Worm (Caenorhabditis elegans) whole organism, L4 larva: ENCODE measurements around the gene nlp-45.

ENCODE experiments used
- F26F4.8 ChIP-seq: fragments of 200-800 bp; sonication (Bioruptor generic); conservative IDR thresholded peaks from 2 replicates; pipeline ENCODE4 v1.3.6; 2022; ENCODE audit warnings: missing genetic modification characterization, missing compliant biosample characterization
- F44E2.7 ChIP-seq: fragments of 200-800 bp; sonication (Bioruptor generic); IDR thresholded peaks from 2 replicates; pipeline ENCODE4 v2.1.2; 2022; ENCODE audit warnings: missing genetic modification characterization, missing compliant biosample characterization
- T26A8.4 ChIP-seq: fragments of 200-800 bp; sonication (Bioruptor generic); IDR thresholded peaks from 2 replicates; pipeline ENCODE4 v1.3.6; 2022; ENCODE audit warnings: missing genetic modification characterization, missing compliant biosample characterization
- Y105C5A.15 ChIP-seq: fragments of 200-800 bp; sonication (Bioruptor generic); IDR thresholded peaks from 2 replicates; pipeline ENCODE4 v1.3.6; 2022; ENCODE audit warnings: missing genetic modification characterization, missing compliant biosample characterization
- Y48G9A.11 ChIP-seq: fragments of 200-800 bp; sonication (Bioruptor generic); IDR thresholded peaks from 2 replicates; pipeline ENCODE4 v1.3.6; 2022; ENCODE audit warnings: missing genetic modification reagents, missing genetic modification characterization, missing compliant biosample characterization
- aha-1 ChIP-seq: fragments of 150-350 bp; peaks from one replicate; lab custom pipeline; 2014; ENCODE audit warnings: missing biosample characterization, missing genetic modification characterization
- ama-1 ChIP-seq: fragments of 150-350 bp; optimal IDR thresholded peaks from 2 replicates; lab custom pipeline; 2014; ENCODE audit warnings: inconsistent platforms, mixed read lengths
- arid-1 ChIP-seq: fragments of 200-800 bp; sonication (Bioruptor generic); conservative IDR thresholded peaks from 2 replicates; pipeline ENCODE4 v1.3.6; 2022; ENCODE audit warnings: missing genetic modification reagents, missing genetic modification characterization, missing compliant biosample characterization
- attf-4 ChIP-seq: sonication (generic microtip); optimal IDR thresholded peaks from 3 replicates; lab custom pipeline; 2017; ENCODE audit warnings: missing biosample characterization, missing genetic modification characterization
- ceh-28 ChIP-seq: fragments of 150-350 bp; optimal IDR thresholded peaks from 2 replicates; lab custom pipeline; 2014; ENCODE audit warnings: missing biosample characterization, missing genetic modification reagents, missing genetic modification characterization
- cey-2 ChIP-seq: sonication (generic microtip); optimal IDR thresholded peaks from 3 replicates; lab custom pipeline; 2017; ENCODE audit warnings: missing genetic modification characterization, mild to moderate bottlenecking, missing compliant biosample characterization, antibody characterized with exemption, borderline replicate concordance; ENCODE audit not compliant: insufficient read depth
- daf-16 ChIP-seq, 3 experiments: sonication (generic microtip); optimal IDR thresholded peaks; 2 replicates each; lab custom pipeline; 2016 to 2017; ENCODE audit warnings: missing genetic modification characterization in 3 of 3, missing genetic modification reagents in 3 of 3, mild to moderate bottlenecking in 2 of 3, missing compliant biosample characterization in 2 of 3, missing biosample characterization in 1 of 3, moderate library complexity in 1 of 3
- daf-19 ChIP-seq: fragments of 200-800 bp; sonication (Bioruptor generic); conservative IDR thresholded peaks from 2 replicates; pipeline ENCODE4 v1.3.6; 2022; ENCODE audit warnings: missing genetic modification characterization, missing compliant biosample characterization
- dmd-9 ChIP-seq: fragments of 200-800 bp; sonication (Bioruptor generic); IDR thresholded peaks from 2 replicates; pipeline ENCODE4 v1.3.6; 2022; ENCODE audit warnings: missing genetic modification reagents, missing genetic modification characterization, missing compliant biosample characterization
- dpl-1 ChIP-seq: fragments of 150-350 bp; optimal IDR thresholded peaks from 2 replicates; lab custom pipeline; 2014; ENCODE audit warnings: missing biosample characterization, missing genetic modification reagents, missing genetic modification characterization
- duxl-1 ChIP-seq: sonication (generic microtip); optimal IDR thresholded peaks from 2 replicates; lab custom pipeline; 2016; ENCODE audit warnings: mild to moderate bottlenecking, missing genetic modification characterization, moderate library complexity, missing compliant biosample characterization; ENCODE audit not compliant: poor library complexity
- egl-27 ChIP-seq: sonication (generic microtip); optimal IDR thresholded peaks from 3 replicates; lab custom pipeline; 2017; ENCODE audit warnings: missing biosample characterization, missing genetic modification reagents, missing genetic modification characterization
- egl-43 ChIP-seq: fragments of 200-800 bp; sonication (Bioruptor generic); IDR thresholded peaks from 2 replicates; pipeline ENCODE4 v1.3.6; 2022; ENCODE audit warnings: missing genetic modification reagents, missing genetic modification characterization, missing compliant biosample characterization
- hif-1 ChIP-seq, 2 experiments: sonication (generic microtip); optimal IDR thresholded peaks; 2 replicates each; lab custom pipeline; 2016 to 2017; ENCODE audit warnings: missing compliant biosample characterization in 2 of 2, missing genetic modification characterization in 2 of 2, missing genetic modification reagents in 2 of 2, missing genotype in 2 of 2, mild to moderate bottlenecking in 1 of 2
- jun-1 ChIP-seq: fragments of 150-350 bp; optimal IDR thresholded peaks from 2 replicates; lab custom pipeline; 2014; ENCODE audit warnings: missing biosample characterization, missing genetic modification reagents, missing genetic modification characterization
- lin-13 ChIP-seq: fragments of 150-350 bp; optimal IDR thresholded peaks from 2 replicates; lab custom pipeline; 2014; ENCODE audit warnings: missing biosample characterization, missing genetic modification reagents, missing genetic modification characterization
- lin-15B ChIP-seq: fragments of 150-350 bp; sonication (generic microtip); optimal IDR thresholded peaks from 3 replicates; lab custom pipeline; 2014; ENCODE audit warnings: missing biosample characterization, missing genetic modification characterization
- lin-29 ChIP-seq: fragments of 200-800 bp; sonication (Bioruptor generic); IDR thresholded peaks from 2 replicates; pipeline ENCODE4 v1.3.6; 2022; ENCODE audit warnings: missing genetic modification reagents, missing genetic modification characterization, missing compliant biosample characterization
- lin-38 ChIP-seq: fragments of 200-800 bp; sonication (Bioruptor generic); IDR thresholded peaks from 2 replicates; pipeline ENCODE4 v1.3.6; 2022; ENCODE audit warnings: missing genetic modification reagents, missing genetic modification characterization, missing compliant biosample characterization
- lin-39 ChIP-seq: fragments of 150-350 bp; optimal IDR thresholded peaks from 2 replicates; lab custom pipeline; 2014; ENCODE audit warnings: missing biosample characterization, missing genetic modification reagents, missing genetic modification characterization
- lsy-2 ChIP-seq, 2 experiments: fragments of 150-350 bp in 1 of 2; sonication (generic microtip) in 1 of 2; optimal IDR thresholded peaks; 2 replicates each; lab custom pipeline; 2014 to 2017; ENCODE audit warnings: missing biosample characterization in 2 of 2, missing genetic modification characterization in 2 of 2
- madf-5 ChIP-seq, 2 experiments: fragments of 200-800 bp; sonication (Bioruptor generic); IDR thresholded peaks; 2 replicates each; pipeline ENCODE4 v1.3.6; 2022; ENCODE audit warnings: missing compliant biosample characterization in 2 of 2, missing genetic modification characterization in 2 of 2
- madf-9 ChIP-seq: fragments of 200-800 bp; sonication (Bioruptor generic); conservative IDR thresholded peaks from 2 replicates; pipeline ENCODE4 v1.3.6; 2022; ENCODE audit warnings: missing genetic modification reagents, missing genetic modification characterization, missing compliant biosample characterization
- nhr-10 ChIP-seq: fragments of 150-350 bp; optimal IDR thresholded peaks from 2 replicates; lab custom pipeline; 2014; ENCODE audit warnings: missing biosample characterization, missing genetic modification characterization
- nhr-11 ChIP-seq: fragments of 150-350 bp; optimal IDR thresholded peaks from 2 replicates; lab custom pipeline; 2014; ENCODE audit warnings: missing biosample characterization, missing genetic modification characterization
- php-3 ChIP-seq: fragments of 200-800 bp; sonication (Bioruptor generic); IDR thresholded peaks from 2 replicates; pipeline ENCODE4 v1.3.6; 2022; ENCODE audit warnings: missing genetic modification reagents, missing genetic modification characterization, missing compliant biosample characterization
- pqm-1 ChIP-seq: sonication (generic microtip); optimal IDR thresholded peaks from 2 replicates; lab custom pipeline; 2017; ENCODE audit warnings: missing biosample characterization, missing genetic modification characterization
- set-16 ChIP-seq: fragments of 200-800 bp; sonication (Bioruptor generic); IDR thresholded peaks from 2 replicates; pipeline ENCODE4 v1.3.6; 2022; ENCODE audit warnings: missing genetic modification reagents, missing genetic modification characterization, missing compliant biosample characterization
- snpc-1.2 ChIP-seq: fragments of 200-800 bp; sonication (Bioruptor generic); IDR thresholded peaks from 2 replicates; pipeline ENCODE4 v1.3.6; 2022; ENCODE audit warnings: missing genetic modification reagents, missing genetic modification characterization, missing compliant biosample characterization
- tra-1 ChIP-seq: fragments of 200-800 bp; sonication (Bioruptor generic); IDR thresholded peaks from 2 replicates; pipeline ENCODE4 v1.3.6; 2022; ENCODE audit warnings: missing genetic modification reagents, missing genetic modification characterization, missing compliant biosample characterization
- unc-130 ChIP-seq: sonication (generic microtip); optimal IDR thresholded peaks from 2 replicates; lab custom pipeline; 2016; ENCODE audit warnings: missing genetic modification reagents, missing genetic modification characterization, missing compliant biosample characterization
- zfp-3 ChIP-seq: fragments of 200-800 bp; sonication (Bioruptor generic); conservative IDR thresholded peaks from 2 replicates; pipeline ENCODE4 v1.3.6; 2022; ENCODE audit warnings: missing genetic modification reagents, missing genetic modification characterization, missing compliant biosample characterization
- zip-11 ChIP-seq: fragments of 200-800 bp; sonication (Bioruptor generic); IDR thresholded peaks from 2 replicates; pipeline ENCODE4 v1.3.6; 2022; ENCODE audit warnings: missing genetic modification characterization, missing compliant biosample characterization

The nlp-45 gene

DNA sequence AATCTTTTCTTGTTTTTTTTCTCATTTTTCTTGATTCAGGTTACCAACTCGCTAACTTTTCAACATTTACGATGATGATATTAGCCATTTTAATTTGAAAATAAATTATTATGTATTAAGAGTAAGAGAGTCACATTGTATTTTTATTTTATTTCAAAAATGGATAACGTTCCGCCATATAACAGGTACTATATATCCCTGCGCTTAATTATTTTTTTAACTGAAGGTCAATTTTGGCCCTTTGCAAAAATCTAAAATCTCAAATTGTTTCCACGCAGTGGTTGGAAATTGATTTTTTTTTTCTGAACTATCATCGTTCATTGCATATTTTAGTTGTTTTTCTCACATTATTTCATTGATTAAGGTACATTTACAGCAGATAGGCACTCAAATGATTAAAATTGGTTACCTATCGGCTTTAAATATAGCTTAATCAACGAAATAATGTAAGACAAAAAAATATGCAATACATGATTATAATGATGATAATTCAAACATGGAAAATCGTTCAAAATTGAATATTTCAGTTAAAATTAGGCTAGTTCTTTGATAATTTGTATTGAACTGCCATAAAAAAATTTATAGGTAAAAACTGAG lies 26.7 kb upstream of the nlp-45 start (continued):
- TF ChIP-seq lsy-2 (tag; optimal IDR thresholded peaks at IDR 0.05; lab: Kevin White, UChicago) (peak; percentile 87 to 95), egl-27 (no peak), ceh-28 (tag; lab: Kevin White, UChicago) (peak; percentile 62), dpl-1 (GFP tag; lab: Kevin White, UChicago) (peak; percentile 59), lin-13 (GFP tag; lab: Kevin White, UChicago) (peak; percentile 63), lin-38 (GFP tag; lab: Robert Waterston, UW) (peak; percentile 74), aha-1 (tag; lab: Kevin White, UChicago) (peak; percentile 27), attf-4 (no peak), jun-1 (tag; lab: Kevin White, UChicago) (peak; percentile 94), madf-5 (GFP tag; IDR thresholded peaks at IDR 0.05; lab: Robert Waterston, UW) (no peak), lin-39 (no peak), pqm-1 (tag; lab: Kevin White, UChicago) (no peak), daf-16 (GFP tag; optimal IDR thresholded peaks at IDR 0.05; lab: Kevin White, UChicago) (peak; percentile 80 to 94), daf-16 (tag; optimal IDR thresholded peaks at IDR 0.05; lab: Kevin White, UChicago) (peak; percentile 90), zip-11 (no peak), zfp-3 (GFP tag; lab: Robert Waterston, UW) (peak; percentile 84), T26A8.4 (GFP tag; lab: Robert Waterston, UW) (peak; percentile 97), arid-1 (peak; percentile 60), daf-19 (GFP tag; lab: Robert Waterston, UW) (peak; percentile 71; the same call in 1 of the 2 replicates), unc-130 (GFP tag; lab: Kevin White, UChicago) (no peak), F44E2.7 (GFP tag; lab: Robert Waterston, UW) (no peak), duxl-1 (tag; lab: Kevin White, UChicago) (peak; percentile 98), hif-1 (tag; optimal IDR thresholded peaks at IDR 0.05; lab: Kevin White, UChicago) (peak; percentile 33 to 50), snpc-1.2 (GFP tag; lab: Robert Waterston, UW) (no peak), ama-1 (lab: Kevin White, UChicago) (no peak), lin-29 (GFP tag; lab: Robert Waterston, UW) (peak; percentile 81), cey-2 (peak; percentile 59), madf-9 (GFP tag; lab: Robert Waterston, UW) (peak; percentile 87), php-3 (GFP tag; lab: Robert Waterston, UW) (peak; percentile 91), Y105C5A.15 (no peak), egl-43 (GFP tag; lab: Robert Waterston, UW) (0 out of 2 replicates have a peak, but pooled peaks have one; percentile 42), lin-15B (tag; lab: Kevin White, UChicago) (peak; percentile 10), tra-1 (GFP tag; lab: Robert Waterston, UW) (peak; percentile 56; the same call in 1 of the 2 replicates), nhr-10 (tag; lab: Kevin White, UChicago) (peak; percentile 84), F26F4.8 (no peak), dmd-9 (peak; percentile 68; the same call in 1 of the 2 replicates), nhr-11 (tag; lab: Kevin White, UChicago) (peak; percentile 70)
- TF ChIP-seq, all 104 proteins: peak for 69

DNA sequence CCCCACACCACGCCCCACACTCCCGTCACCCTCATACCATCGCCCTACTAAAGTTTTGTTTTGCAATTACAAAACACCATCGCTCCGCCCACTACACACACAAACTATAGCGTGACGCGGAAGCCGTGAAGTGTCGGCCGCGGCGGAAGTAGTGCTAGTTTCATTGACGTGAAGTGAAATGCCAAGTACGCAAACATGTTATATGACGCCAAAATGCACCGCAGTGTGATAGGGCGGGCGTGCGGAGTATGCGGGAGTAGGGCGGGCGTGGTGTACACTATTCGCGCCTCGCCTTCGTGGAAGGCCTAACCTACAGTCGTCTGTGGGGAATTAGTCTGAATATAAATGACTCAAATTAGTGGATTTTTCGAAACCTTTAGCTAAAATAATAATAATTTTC lies 24.8 kb upstream of the nlp-45 start:
- peak; percentile 23; the same call in 1 of the 2 replicates for TF ChIP-seq Y48G9A.11 (GFP tag; lab: Robert Waterston, UW)
- no peak for TF ChIP-seq dpl-1 (GFP tag; lab: Kevin White, UChicago)
- TF ChIP-seq set-16 (GFP tag; lab: Robert Waterston, UW), result no peak
- TF ChIP-seq snpc-1.2 (GFP tag; lab: Robert Waterston, UW), result peak; percentile 68
- 0 out of 2 replicates have a peak, but pooled peaks have one; percentile 42 for TF ChIP-seq Y105C5A.15
- TF ChIP-seq, all 104 proteins: peak for 3
